Fruit fly (Drosophila melanogaster) whole organism, pupa: ENCODE measurements around the gene Gos28.

Source experiments
- CG10348 ChIP-seq: fragments of 200-800 bp; sonication (Bioruptor generic); IDR thresholded peaks from 2 replicates; pipeline ENCODE4 v1.3.6; 2022; ENCODE audit warnings: missing biosample characterization, missing genetic modification characterization
- CG12605 ChIP-seq: fragments of 200-800 bp; sonication (Bioruptor generic); IDR thresholded peaks from 2 replicates; pipeline ENCODE4 v1.3.6; 2022; ENCODE audit warnings: missing biosample characterization, missing genetic modification characterization
- CG13204 ChIP-seq: fragments of 200-800 bp; sonication (Bioruptor generic); optimal IDR thresholded peaks from 2 replicates; lab custom pipeline; 2018; ENCODE audit warnings: missing biosample characterization, mild to moderate bottlenecking, missing genetic modification characterization, moderate library complexity
- CG14655 ChIP-seq: fragments of 200-800 bp; sonication (Bioruptor generic); optimal IDR thresholded peaks from 3 replicates; lab custom pipeline; 2017; ENCODE audit warnings: mild to moderate bottlenecking, missing biosample characterization, missing genetic modification reagents, missing genetic modification characterization
- CG15710 ChIP-seq: fragments of 200-800 bp; sonication (Bioruptor generic); optimal IDR thresholded peaks from 2 replicates; lab custom pipeline; 2018; ENCODE audit warnings: missing biosample characterization, mild to moderate bottlenecking, missing genetic modification characterization, moderate library complexity
- CG17806 ChIP-seq: fragments of 200-800 bp; sonication (Bioruptor generic); optimal IDR thresholded peaks from 2 replicates; lab custom pipeline; 2018; ENCODE audit warnings: missing biosample characterization, mild to moderate bottlenecking, missing genetic modification characterization, moderate library complexity
- CG32121 ChIP-seq: fragments of 200-800 bp; sonication (Bioruptor generic); IDR thresholded peaks from 2 replicates; pipeline ENCODE4 v1.3.6; 2022; ENCODE audit warnings: missing biosample characterization, missing genetic modification characterization
- CG34367 ChIP-seq: fragments of 200-800 bp; sonication (Bioruptor generic); optimal IDR thresholded peaks from 2 replicates; lab custom pipeline; 2018; ENCODE audit warnings: missing biosample characterization, mild to moderate bottlenecking, missing genetic modification characterization
- CG4496 ChIP-seq: fragments of 200-800 bp; sonication (Bioruptor generic); IDR thresholded peaks from 3 replicates; pipeline ENCODE4 v1.3.6; 2022; ENCODE audit warnings: missing biosample characterization, missing genetic modification characterization
- CG8159 ChIP-seq: fragments of 200-800 bp; sonication (Bioruptor generic); optimal IDR thresholded peaks from 3 replicates; lab custom pipeline; 2018; ENCODE audit warnings: missing biosample characterization, mild to moderate bottlenecking, missing genetic modification characterization, moderate library complexity
- CG8301 ChIP-seq: fragments of 200-800 bp; sonication (Bioruptor generic); optimal IDR thresholded peaks from 2 replicates; lab custom pipeline; 2018; ENCODE audit warnings: missing biosample characterization, mild to moderate bottlenecking, missing genetic modification characterization
- D1 ChIP-seq: fragments of 200-800 bp; sonication (Bioruptor generic); optimal IDR thresholded peaks from 2 replicates; lab custom pipeline; 2018; ENCODE audit warnings: missing biosample characterization, mild to moderate bottlenecking, missing genetic modification characterization, moderate library complexity
- EcR ChIP-seq: fragments of 200-800 bp; sonication (Bioruptor generic); optimal IDR thresholded peaks from 3 replicates; lab custom pipeline; 2019; ENCODE audit warnings: missing biosample characterization, missing genetic modification characterization, mild to moderate bottlenecking, moderate library complexity, missing genetic modification reagents
- Ets98B ChIP-seq: fragments of 200-800 bp; sonication (Bioruptor generic); IDR thresholded peaks from 2 replicates; pipeline ENCODE4 v1.3.6; 2022; ENCODE audit warnings: missing biosample characterization, missing genetic modification characterization
- Pif1A ChIP-seq: fragments of 200-800 bp; sonication (Bioruptor generic); optimal IDR thresholded peaks from 3 replicates; lab custom pipeline; 2016; ENCODE audit warnings: missing biosample characterization, missing genetic modification characterization
- Pif1B ChIP-seq: fragments of 200-800 bp; sonication (Bioruptor generic); optimal IDR thresholded peaks from 3 replicates; lab custom pipeline; 2016; ENCODE audit warnings: missing biosample characterization, missing genetic modification characterization
- Snoo ChIP-seq: fragments of 200-800 bp; sonication (Bioruptor generic); optimal IDR thresholded peaks from 3 replicates; lab custom pipeline; 2017; ENCODE audit warnings: missing biosample characterization, mild to moderate bottlenecking, missing genetic modification characterization, inconsistent platforms
- fd96Ca ChIP-seq: fragments of 200-800 bp; sonication (Bioruptor generic); IDR thresholded peaks from 3 replicates; pipeline ENCODE4 v1.3.6; 2022; ENCODE audit warnings: missing biosample characterization, missing genetic modification characterization
- gl ChIP-seq: fragments of 200-800 bp; sonication (Bioruptor generic); optimal IDR thresholded peaks from 2 replicates; lab custom pipeline; 2018; ENCODE audit warnings: missing biosample characterization, mild to moderate bottlenecking, missing genetic modification characterization
- rn ChIP-seq: fragments of 200-800 bp; sonication (Bioruptor generic); IDR thresholded peaks from 2 replicates; pipeline ENCODE4 v1.3.6; 2022; ENCODE audit warnings: missing biosample characterization, missing genetic modification characterization

The Gos28 gene

dm6 chr3R:18671112-18671729 is 7.7 kb downstream of the Gos28 start, which contains the start of gene CG31230:
Gene CG31230 (plus strand): TSS chr3R:18671679.
- TF ChIP-seq Snoo (no peak), CG15710 (no peak), CG13204 (no peak), fd96Ca (GFP tag; lab: Robert Waterston, UW) (no peak), EcR (GFP tag; lab: Kevin White, UChicago) (no peak), gl (tag; lab: Kevin White, UChicago) (no peak), Pif1A (GFP tag; lab: Kevin White, UChicago) (no peak), CG12605 (no peak), CG32121 (GFP tag; lab: Robert Waterston, UW) (no peak), CG10348 (no peak), CG14655 (no peak)

- TF ChIP-seq CG10348 (no peak), fd96Ca (GFP tag; lab: Robert Waterston, UW) (no peak), Ets98B (GFP tag; lab: Robert Waterston, UW) (no peak), CG8159 (tag; lab: Kevin White, UChicago) (no peak), CG12605 (no peak), CG34367 (no peak), CG4496 (no peak), Pif1B (GFP tag; lab: Kevin White, UChicago) (no peak), CG15710 (no peak)
Observed at dm6 chr3R:18677500-18677940, 14.0 kb downstream of the Gos28 start, which contains the start of the genes dind and CG7706. Gene dind (minus strand): TSS chr3R:18677539. Gene CG7706 (plus strand): TSS chr3R:18677818.

- TF ChIP-seq fd96Ca (GFP tag; lab: Robert Waterston, UW): no peak
- TF ChIP-seq CG34367: no peak
- no peak for TF ChIP-seq CG32121 (GFP tag; lab: Robert Waterston, UW)
- TF ChIP-seq CG8159 (tag; lab: Kevin White, UChicago): no peak
- TF ChIP-seq Pif1A (GFP tag; lab: Kevin White, UChicago): no peak
- TF ChIP-seq CG4496: no peak
- TF ChIP-seq CG8301: no peak
- TF ChIP-seq rn (GFP tag; lab: Robert Waterston, UW): no peak
- TF ChIP-seq Pif1B (GFP tag; lab: Kevin White, UChicago): no peak
- no peak for TF ChIP-seq Snoo
- TF ChIP-seq, all 21 proteins: peak for 0
Observed at dm6 chr3R:18680332-18680731, 16.8 kb downstream of the Gos28 start, which contains the start of the genes CG46318 and ChT. Gene CG46318 (plus strand): TSS chr3R:18680604. Gene ChT (plus strand): TSS chr3R:18680604.

- TF ChIP-seq D1: no peak
- no peak for TF ChIP-seq CG8301
- TF ChIP-seq CG17806 (tag; lab: Kevin White, UChicago): no peak
- TF ChIP-seq CG34367: no peak
- TF ChIP-seq CG13204: no peak
- no peak for TF ChIP-seq Ets98B (GFP tag; lab: Robert Waterston, UW)
- TF ChIP-seq gl (tag; lab: Kevin White, UChicago): no peak
- no peak for TF ChIP-seq EcR (GFP tag; lab: Kevin White, UChicago)
- no peak for TF ChIP-seq Pif1A (GFP tag; lab: Kevin White, UChicago)
- TF ChIP-seq CG8159 (tag; lab: Kevin White, UChicago): no peak
Observed at dm6 chr3R:18681054-18681453, 17.5 kb downstream of the Gos28 start.

- no peak for TF ChIP-seq EcR (GFP tag; lab: Kevin White, UChicago)
- TF ChIP-seq CG4496: no peak
- TF ChIP-seq gl (tag; lab: Kevin White, UChicago): no peak
- no peak for TF ChIP-seq CG8301
- TF ChIP-seq CG13204: no peak
- TF ChIP-seq CG34367: no peak
- TF ChIP-seq CG10348: no peak
Observed at dm6 chr3R:18692619-18693018, 29.1 kb downstream of the Gos28 start, which contains the start of gene Muc91C. Gene Muc91C (minus strand): TSS chr3R:18692719.

- TF ChIP-seq EcR (GFP tag; lab: Kevin White, UChicago) (no peak), CG12605 (no peak), Pif1B (GFP tag; lab: Kevin White, UChicago) (no peak), CG13204 (no peak), Pif1A (GFP tag; lab: Kevin White, UChicago) (no peak), CG14655 (no peak), CG10348 (no peak)
Observed at dm6 chr3R:18693611-18694010, 30.1 kb downstream of the Gos28 start, which contains the start of gene CG14300. Gene CG14300 (minus strand): TSS chr3R:18693711.

dm6 chr3R:18694952-18695351 is 31.4 kb downstream of the Gos28 start, which contains the start of gene CG34282:
Gene CG34282 (plus strand): TSS chr3R:18695252.
- TF ChIP-seq CG8301: no peak
- TF ChIP-seq CG15710: no peak
